Fruit fly (Drosophila melanogaster): ENCODE data around the gene Dna2.

- no peak for TF ChIP-seq chif (GFP tag; optimal IDR thresholded peaks at IDR 0.05)
- no peak for TF ChIP-seq Dref (GFP tag; IDR thresholded peaks at IDR 0.05)
These were observed 6.4 kb downstream of the Dna2 start, which contains the start of gene Cht6 for dm6 chrX:10016724-10017123.

All from whole organism, embryonic.